Worm (Caenorhabditis elegans) whole organism, L1 larva: ENCODE results near the gene pas-1.

Experiments
- ceh-88 ChIP-seq: fragments of 200-800 bp; sonication (Bioruptor generic); IDR thresholded peaks from 2 replicates; pipeline ENCODE4 v1.3.6; 2022; ENCODE audit warnings: missing genetic modification characterization, missing compliant biosample characterization
- ces-1 ChIP-seq: fragments of 150-350 bp; optimal IDR thresholded peaks from 2 replicates; lab custom pipeline; 2014; ENCODE audit warnings: missing biosample characterization, missing genetic modification reagents, missing genetic modification characterization
- nhr-12 ChIP-seq: sonication (generic microtip); optimal IDR thresholded peaks from 2 replicates; lab custom pipeline; 2017; ENCODE audit warnings: missing biosample characterization, missing genetic modification characterization
- snpc-4 ChIP-seq: fragments of 150-350 bp; optimal IDR thresholded peaks from 2 replicates; lab custom pipeline; 2014; ENCODE audit warnings: missing biosample characterization, missing genetic modification characterization
- tbx-2 ChIP-seq: sonication (generic microtip); optimal IDR thresholded peaks from 2 replicates; lab custom pipeline; 2016; ENCODE audit warnings: missing genetic modification characterization, missing compliant biosample characterization
- unc-86 ChIP-seq: sonication (generic microtip); optimal IDR thresholded peaks from 2 replicates; lab custom pipeline; 2016; ENCODE audit warnings: missing genetic modification characterization, missing compliant biosample characterization

DNA sequence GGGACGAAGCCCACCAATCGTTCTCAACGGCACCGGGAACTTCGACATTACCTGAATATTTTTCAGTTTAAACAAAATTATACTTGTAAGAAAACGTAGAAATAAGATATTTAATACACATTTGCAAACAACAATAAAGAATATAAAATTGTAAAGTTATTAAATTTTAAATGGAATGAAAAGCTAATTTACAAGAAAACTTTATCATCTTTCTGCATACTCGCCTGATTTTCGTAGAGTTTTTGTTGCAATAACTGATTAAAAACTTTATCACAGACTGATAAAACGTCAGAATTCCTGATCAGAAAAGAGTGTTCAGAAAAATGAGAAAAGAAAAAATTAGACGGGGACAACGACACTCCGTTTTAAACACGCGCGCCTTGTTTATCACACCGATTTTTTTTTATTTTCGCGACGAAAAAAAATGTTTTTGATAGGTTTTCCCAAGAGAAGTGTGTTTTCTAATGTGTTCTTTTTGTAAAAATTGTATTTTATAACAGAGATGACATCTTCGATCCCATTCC is 24.9 kb upstream of the pas-1 start, which contains the start of the genes dlat-1 and fntb-1:
- TF ChIP-seq ceh-88 (GFP tag; lab: Robert Waterston, UW) (no peak), unc-86 (tag; lab: Kevin White, UChicago) (no peak), nhr-12 (tag; lab: Kevin White, UChicago) (no peak), tbx-2 (tag; lab: Kevin White, UChicago) (no peak), snpc-4 (tag; lab: Kevin White, UChicago) (no peak), ces-1 (GFP tag; lab: Kevin White, UChicago) (no peak)
